Worm (Caenorhabditis elegans) whole organism, dauer: ENCODE data around the gene C46E10.3.

Experiments
- unc-62 ChIP-seq: sonication (generic microtip); optimal IDR thresholded peaks from 2 replicates; lab custom pipeline; 2017; ENCODE audit warnings: missing biosample characterization, missing genetic modification reagents, missing genetic modification characterization

The C46E10.3 gene

ce11 chrII:3721016-3721415 is at the start of gene C46E10.3:
Gene C46E10.3, plus strand, starts transcription at chrII:3721316.
- no peak for TF ChIP-seq unc-62 (GFP tag; lab: Kevin White, UChicago)

DNA sequence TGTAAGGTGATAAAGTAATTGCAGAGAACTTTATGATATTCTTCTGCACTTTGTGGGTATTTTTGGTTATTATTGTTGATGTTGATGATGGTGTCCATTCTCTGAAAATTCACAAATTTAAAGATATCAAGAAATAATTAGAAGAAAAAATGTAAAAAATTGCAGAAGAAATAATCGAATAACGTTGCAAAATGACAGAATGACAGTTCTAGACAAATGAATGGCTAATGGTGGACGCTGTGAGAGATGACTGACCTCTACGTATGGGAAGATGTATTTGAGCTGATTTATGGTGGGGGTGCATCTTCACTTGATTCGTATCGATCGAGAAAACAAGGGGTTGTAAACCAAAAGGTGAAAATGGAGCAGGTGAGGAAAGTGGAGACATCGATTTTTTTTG is 47.6 kb upstream of the C46E10.3 start, which contains the start of gene sea-1:
sea-1 (minus strand) TSS at position 101 of the 400 bp plus-strand sequence.
- no peak for TF ChIP-seq unc-62 (GFP tag; lab: Kevin White, UChicago)

DNA sequence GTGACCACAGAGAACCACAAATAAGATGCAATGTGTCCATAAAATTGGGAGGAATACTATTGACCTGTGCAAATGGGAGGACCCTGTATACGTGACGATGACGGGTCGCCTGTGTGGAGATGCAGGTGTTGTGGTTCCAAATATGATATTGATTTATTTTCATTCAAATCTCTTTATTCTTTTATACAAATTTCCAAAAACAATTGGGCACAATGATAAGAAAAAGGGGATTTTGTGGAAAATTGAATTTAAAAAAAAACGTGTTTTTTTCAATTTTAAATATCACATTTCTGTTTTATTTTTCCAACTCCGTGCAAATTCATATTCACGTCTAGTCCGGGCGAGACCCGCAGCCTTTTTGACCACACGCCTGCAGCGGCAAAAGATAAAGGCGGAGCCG is 45.9 kb upstream of the C46E10.3 start, which contains the start of gene F19B10.2:
F19B10.2 (plus strand) TSS at position 301 of the 400 bp plus-strand sequence.
- TF ChIP-seq unc-62 (GFP tag; lab: Kevin White, UChicago) = no peak

DNA sequence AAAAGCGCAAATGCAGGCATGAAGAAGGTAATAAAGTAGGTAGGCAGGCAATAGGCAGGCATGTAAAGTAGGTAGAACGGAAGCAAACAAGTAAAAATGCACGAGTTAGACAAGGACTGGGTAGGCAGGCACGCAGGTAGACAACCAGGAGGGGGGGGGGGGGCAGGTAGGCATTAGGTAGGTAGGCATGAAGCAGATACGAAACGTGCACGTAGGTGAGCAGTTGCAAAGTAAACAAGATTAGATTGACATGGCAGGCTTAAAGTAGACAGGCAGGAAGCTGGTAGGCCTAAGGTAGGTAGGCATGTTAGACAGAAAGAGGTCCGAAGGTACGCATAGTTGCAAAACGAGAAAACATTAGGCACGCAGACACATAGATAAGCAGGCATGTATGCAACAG is 42.1 kb upstream of the C46E10.3 start:
- no peak for TF ChIP-seq unc-62 (GFP tag; lab: Kevin White, UChicago)

DNA sequence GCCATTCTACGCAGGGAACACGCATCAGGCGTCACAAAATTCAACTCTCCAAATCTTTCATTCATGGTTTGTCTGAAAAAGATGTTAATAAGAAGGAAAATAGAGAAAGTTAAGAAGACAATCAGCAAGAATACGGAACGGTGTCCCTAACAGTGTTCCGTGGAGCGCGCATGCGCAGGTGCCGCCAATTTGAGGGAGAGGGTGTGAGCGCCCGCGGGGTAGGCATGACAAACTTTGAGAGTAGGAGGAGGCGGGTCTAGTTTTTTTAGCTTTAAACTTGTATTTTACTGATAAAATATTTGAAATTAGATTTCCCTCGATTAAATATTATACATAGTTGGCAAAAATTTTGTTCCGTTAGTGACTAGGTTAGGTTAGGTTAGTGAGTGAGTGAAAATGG is 40.8 kb upstream of the C46E10.3 start:
- no peak for TF ChIP-seq unc-62 (GFP tag; lab: Kevin White, UChicago)

DNA sequence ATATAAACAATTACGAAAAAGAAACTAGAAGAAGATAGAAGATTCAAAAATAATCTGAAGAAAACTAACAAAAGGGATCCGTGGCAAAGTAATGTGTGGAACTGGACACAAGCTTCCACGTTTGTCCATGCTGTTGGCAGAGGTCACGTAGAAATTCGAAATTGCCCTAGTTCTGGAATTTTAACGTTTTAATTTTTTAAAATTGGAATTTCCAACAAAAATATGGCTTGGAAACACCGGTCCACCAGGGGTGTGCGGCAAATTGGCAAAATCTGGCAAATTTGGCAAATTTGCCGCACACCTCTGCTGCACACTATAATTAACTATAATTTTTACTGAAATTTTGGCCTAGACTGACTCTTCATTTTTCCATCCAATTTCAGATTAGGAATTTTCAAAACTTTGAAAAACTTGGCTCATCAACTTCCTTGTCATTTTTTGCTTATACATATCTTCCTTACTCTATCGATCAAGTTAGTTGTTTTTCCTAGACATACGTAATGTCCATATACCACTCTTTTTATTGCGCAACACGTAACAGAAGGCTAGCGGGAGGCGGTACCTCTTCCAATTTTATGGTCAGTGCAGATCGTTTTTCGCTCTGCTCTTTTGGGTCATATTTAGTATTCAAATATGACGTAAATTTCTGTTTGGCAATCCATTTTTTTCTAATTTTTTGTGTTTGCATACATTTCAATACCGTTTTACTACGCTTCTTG is 39.6 kb upstream of the C46E10.3 start, which contains the start of gene F19B10.10:
F19B10.10 (minus strand) TSS at position 51 of the 719 bp plus-strand sequence.
- no peak for TF ChIP-seq unc-62 (GFP tag; lab: Kevin White, UChicago)

ce11 chrII:3682770-3683234 is 38.3 kb upstream of the C46E10.3 start, which contains the start of gene F19B10.1:
Gene F19B10.1, plus strand, starts transcription at chrII:3683184.
- no peak for TF ChIP-seq unc-62 (GFP tag; lab: Kevin White, UChicago)

DNA sequence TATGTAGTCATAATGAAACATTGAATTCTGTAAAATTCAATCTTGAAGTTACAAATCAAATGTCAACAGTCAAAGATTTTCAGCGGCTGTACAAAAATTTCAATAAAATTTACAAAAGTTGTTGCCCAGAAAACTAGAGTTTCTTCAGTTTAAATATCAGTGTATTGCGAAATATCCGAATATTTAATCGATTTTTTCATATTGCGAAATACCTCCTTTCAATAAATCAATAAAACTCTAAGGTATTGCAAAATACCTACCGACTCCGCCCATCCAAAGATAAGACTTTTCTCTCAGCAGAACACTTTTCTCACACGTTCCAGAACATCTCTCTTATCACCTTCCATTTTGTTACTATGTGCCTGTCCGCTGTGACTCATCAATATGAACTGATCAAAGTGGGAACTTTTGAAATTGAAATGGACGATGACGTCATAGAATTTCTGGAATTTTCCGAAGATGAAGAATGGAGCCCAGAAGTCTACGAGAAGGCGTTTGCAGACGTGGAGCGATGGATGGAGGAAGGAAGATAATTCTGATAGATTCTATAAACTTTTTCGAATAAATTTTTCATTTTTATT is 36.5 kb upstream of the C46E10.3 start:
- no peak for TF ChIP-seq unc-62 (GFP tag; lab: Kevin White, UChicago)

ce11 chrII:3688333-3688732 is 32.8 kb upstream of the C46E10.3 start, which contains the start of gene ifas-1:
Gene ifas-1, minus strand, starts transcription at chrII:3688719.
- TF ChIP-seq unc-62 (GFP tag; lab: Kevin White, UChicago) = no peak

ce11 chrII:3690646-3691045 is 30.5 kb upstream of the C46E10.3 start, which contains the start of gene srx-101:
Gene srx-101, minus strand, starts transcription at chrII:3690746.
- TF ChIP-seq unc-62 (GFP tag; lab: Kevin White, UChicago) = no peak

ce11 chrII:3694664-3695063 is 26.5 kb upstream of the C46E10.3 start, which contains the start of gene srx-102:
Gene srx-102, minus strand, starts transcription at chrII:3694764.
- no peak for TF ChIP-seq unc-62 (GFP tag; lab: Kevin White, UChicago)

- TF ChIP-seq unc-62 (GFP tag; lab: Kevin White, UChicago) = no peak
These were observed 21.5 kb upstream of the C46E10.3 start, which contains the start of gene srx-104 for ce11 chrII:3699591-3699990. Gene srx-104, minus strand, starts transcription at chrII:3699691.

- TF ChIP-seq unc-62 (GFP tag; lab: Kevin White, UChicago) = no peak
These were observed 19.8 kb upstream of the C46E10.3 start, which contains the start of gene srx-105 for ce11 chrII:3701305-3701704. Gene srx-105, minus strand, starts transcription at chrII:3701405.

ce11 chrII:3705320-3705719 is 15.8 kb upstream of the C46E10.3 start, which contains the start of gene srx-108:
Gene srx-108, plus strand, starts transcription at chrII:3705620.
- no peak for TF ChIP-seq unc-62 (GFP tag; lab: Kevin White, UChicago)

ce11 chrII:3709255-3709654 is 11.9 kb upstream of the C46E10.3 start, which contains the start of gene srx-110:
Gene srx-110, plus strand, starts transcription at chrII:3709555.
- no peak for TF ChIP-seq unc-62 (GFP tag; lab: Kevin White, UChicago)

- no peak for TF ChIP-seq unc-62 (GFP tag; lab: Kevin White, UChicago)
These were observed 10.1 kb upstream of the C46E10.3 start, which contains the start of gene fbxc-53 for ce11 chrII:3711047-3711446. Gene fbxc-53, plus strand, starts transcription at chrII:3711291.
